Fruit fly (Drosophila melanogaster) whole organism, wandering third instar larva: ENCODE data around the gene CG13029.

Experiments used
- Dfd ChIP-seq: fragments of >200 bp; optimal IDR thresholded peaks from 2 replicates; lab custom pipeline; 2017; ENCODE audit warnings: missing biosample characterization, missing genetic modification characterization
- GATAd ChIP-seq: sonication (Bioruptor generic); optimal IDR thresholded peaks from 2 replicates; lab custom pipeline; 2016; ENCODE audit warnings: missing biosample characterization, missing genetic modification characterization
- HLH106 ChIP-seq: fragments of 200-800 bp; optimal IDR thresholded peaks from 3 replicates; lab custom pipeline; 2019; ENCODE audit warnings: missing biosample characterization, mild to moderate bottlenecking, missing genetic modification characterization, moderate library complexity
- Hnf4 ChIP-seq: fragments of 200-800 bp; sonication (Bioruptor generic); optimal IDR thresholded peaks from 2 replicates; lab custom pipeline; 2016; ENCODE audit warnings: missing biosample characterization, mild to moderate bottlenecking, missing genetic modification characterization
- OdsH ChIP-seq: fragments of 200-800 bp; sonication (Bioruptor generic); optimal IDR thresholded peaks from 2 replicates; lab custom pipeline; 2016; ENCODE audit warnings: missing biosample characterization, mild to moderate bottlenecking, missing genetic modification characterization
- Vsx2 ChIP-seq: fragments of 200-300, 225-300 bp; sonication (Bioruptor generic); optimal IDR thresholded peaks from 2 replicates; lab custom pipeline; 2018; ENCODE audit warnings: missing biosample characterization, missing genetic modification characterization; ENCODE audit not compliant: partially characterized antibody
- brk ChIP-seq: fragments of 200-800 bp; sonication (Bioruptor generic); optimal IDR thresholded peaks from 2 replicates; lab custom pipeline; 2016; ENCODE audit warnings: missing biosample characterization, mild to moderate bottlenecking, missing genetic modification characterization
- dmrt93B ChIP-seq: fragments of 200-800 bp; sonication (Bioruptor generic); optimal IDR thresholded peaks from 2 replicates; lab custom pipeline; 2018; ENCODE audit warnings: missing biosample characterization, mild to moderate bottlenecking, missing genetic modification characterization
- dsf ChIP-seq: sonication (Bioruptor generic); optimal IDR thresholded peaks from 2 replicates; lab custom pipeline; 2016; ENCODE audit warnings: missing biosample characterization, missing genetic modification characterization, borderline replicate concordance
- ey ChIP-seq: fragments of 200-800 bp; sonication (Bioruptor generic); optimal IDR thresholded peaks from 2 replicates; lab custom pipeline; 2016; ENCODE audit warnings: missing biosample characterization, missing genetic modification characterization
- foxo ChIP-seq, 2 experiments: fragments of 200-800 bp; sonication (Bioruptor generic); optimal IDR thresholded peaks; 2 replicates in 1 of 2; 3 replicates in 1 of 2; lab custom pipeline; 2016 to 2017; ENCODE audit warnings: missing biosample characterization in 2 of 2, missing genetic modification characterization in 2 of 2
- h ChIP-seq: fragments of 200-800 bp; sonication (Bioruptor generic); optimal IDR thresholded peaks from 3 replicates; lab custom pipeline; 2016; ENCODE audit warnings: missing biosample characterization, mild to moderate bottlenecking, missing genetic modification characterization
- jim ChIP-seq: fragments of 175-275, 200-325 bp; sonication (Bioruptor generic); optimal IDR thresholded peaks from 2 replicates; lab custom pipeline; 2016; ENCODE audit warnings: missing biosample characterization, mild to moderate bottlenecking, missing genetic modification characterization
- psq ChIP-seq: fragments of 200-800 bp; sonication (Bioruptor generic); optimal IDR thresholded peaks from 3 replicates; lab custom pipeline; 2017; ENCODE audit warnings: missing biosample characterization, mild to moderate bottlenecking, missing genetic modification characterization, moderate library complexity

DNA sequence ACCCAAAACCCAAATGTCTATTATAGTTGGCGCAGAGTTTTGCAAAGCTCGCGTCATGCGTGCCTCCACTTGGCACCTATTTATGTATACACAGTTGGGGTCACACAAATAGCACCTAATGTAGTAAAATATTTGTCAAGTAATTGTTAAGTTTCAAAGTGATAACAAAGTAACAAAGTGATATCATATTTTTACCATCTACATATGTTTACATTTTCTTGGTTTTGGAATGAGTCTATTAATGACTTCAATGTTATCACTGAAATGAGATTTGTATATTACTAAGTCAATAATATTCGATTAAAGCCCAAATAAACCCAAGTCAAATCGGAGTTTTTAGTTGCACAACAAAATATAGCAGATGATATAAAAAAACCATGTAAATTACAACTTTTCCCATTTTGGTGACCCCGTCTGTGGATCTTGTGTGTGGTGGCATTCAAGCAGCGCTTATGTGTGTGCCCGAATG lies 12.1 kb downstream of the CG13029 start:
- no peak for TF ChIP-seq HLH106 (tag; lab: Kevin White, UChicago)
- TF ChIP-seq psq (GFP tag; lab: Kevin White, UChicago) = peak; percentile 25
- TF ChIP-seq Vsx2 = no peak
- no peak for TF ChIP-seq dmrt93B (GFP tag; lab: Kevin White, UChicago)
- TF ChIP-seq Dfd (GFP tag; lab: Kevin White, UChicago) = no peak
- no peak for TF ChIP-seq Hnf4 (GFP tag; lab: Kevin White, UChicago)
- TF ChIP-seq ey (GFP tag; lab: Kevin White, UChicago) = peak; percentile 37
- TF ChIP-seq foxo (GFP tag; optimal IDR thresholded peaks at IDR 0.05; lab: Kevin White, UChicago) = peak in 1 of 2 experiments; percentile 28
- peak; percentile 40 for TF ChIP-seq h (GFP tag; lab: Kevin White, UChicago)
- peak; percentile 47 for TF ChIP-seq OdsH (GFP tag; lab: Kevin White, UChicago)
- no peak for TF ChIP-seq jim (GFP tag; lab: Kevin White, UChicago)
- no peak for TF ChIP-seq GATAd
- TF ChIP-seq dsf (GFP tag; lab: Kevin White, UChicago) = no peak
- no peak for TF ChIP-seq brk (GFP tag; lab: Kevin White, UChicago)
